Worm (Caenorhabditis elegans) whole organism, midembryonic: Measurements from ENCODE around the gene F35A5.8.
A peak's percentile ranks its signal among the peaks of the same experiment; 100 is the strongest.

Experiments used
- T22C8.4 ChIP-seq: fragments of 200-800 bp; sonication (Bioruptor generic); IDR thresholded peaks from 2 replicates; pipeline ENCODE4 v1.3.6; 2022; ENCODE audit warnings: missing genetic modification characterization, missing compliant biosample characterization
- cog-1 ChIP-seq: sonication (generic microtip); optimal IDR thresholded peaks from 2 replicates; lab custom pipeline; 2016; ENCODE audit warnings: missing genetic modification characterization, missing compliant biosample characterization
- flt-1 ChIP-seq: fragments of 200-800 bp; sonication (Bioruptor generic); IDR thresholded peaks from 2 replicates; pipeline ENCODE4 v1.3.6; 2022; ENCODE audit warnings: missing genetic modification characterization, missing compliant biosample characterization
- klf-2 ChIP-seq: fragments of 200-800 bp; sonication (Bioruptor generic); conservative IDR thresholded peaks from 2 replicates; pipeline ENCODE4 v1.3.6; 2022; ENCODE audit warnings: missing genetic modification reagents, missing genetic modification characterization, missing compliant biosample characterization
- med-1 ChIP-seq: sonication (generic microtip); optimal IDR thresholded peaks from 2 replicates; lab custom pipeline; 2017; ENCODE audit warnings: missing genetic modification characterization, mild to moderate bottlenecking, missing compliant biosample characterization, antibody characterized with exemption, missing genetic modification reagents; ENCODE audit not compliant: insufficient read depth
- ref-1 ChIP-seq: fragments of 200-800 bp; sonication (Bioruptor generic); conservative IDR thresholded peaks from 2 replicates; pipeline ENCODE4 v1.3.6; 2022; ENCODE audit warnings: missing genetic modification reagents, missing genetic modification characterization, missing compliant biosample characterization
- tab-1 ChIP-seq: fragments of 200-800 bp; sonication (Bioruptor generic); IDR thresholded peaks from 2 replicates; pipeline ENCODE4 v1.3.6; 2022; ENCODE audit warnings: missing genetic modification characterization, missing compliant biosample characterization
- ztf-23 ChIP-seq: fragments of 200-800 bp; sonication (Bioruptor generic); IDR thresholded peaks from 2 replicates; pipeline ENCODE4 v1.3.6; 2022; ENCODE audit warnings: missing genetic modification reagents, missing genetic modification characterization, missing compliant biosample characterization
- ztf-29 ChIP-seq: fragments of 200-800 bp; sonication (Bioruptor generic); IDR thresholded peaks from 2 replicates; pipeline ENCODE4 v1.3.6; 2022; ENCODE audit warnings: missing genetic modification reagents, missing genetic modification characterization, missing compliant biosample characterization

Gene F35A5.8

ce11 chrX:3759345-3759744 lies 43.9 kb downstream of the F35A5.8 start, which contains the start of gene T14G12.6:
T14G12.6 (minus strand) TSS chrX:3759445.
- TF ChIP-seq flt-1 (GFP tag; lab: Robert Waterston, UW) (no peak), tab-1 (GFP tag; lab: Robert Waterston, UW) (no peak), ref-1 (GFP tag; lab: Robert Waterston, UW) (no peak), med-1 (no peak), cog-1 (tag; lab: Kevin White, UChicago) (no peak), ztf-23 (GFP tag; lab: Robert Waterston, UW) (no peak), klf-2 (GFP tag; lab: Robert Waterston, UW) (no peak), T22C8.4 (no peak), ztf-29 (GFP tag; lab: Robert Waterston, UW) (no peak)

- TF ChIP-seq ztf-29 (GFP tag; lab: Robert Waterston, UW) (no peak), flt-1 (GFP tag; lab: Robert Waterston, UW) (no peak), ref-1 (GFP tag; lab: Robert Waterston, UW) (no peak), tab-1 (GFP tag; lab: Robert Waterston, UW) (no peak), T22C8.4 (no peak), med-1 (no peak), klf-2 (GFP tag; lab: Robert Waterston, UW) (no peak), cog-1 (tag; lab: Kevin White, UChicago) (no peak), ztf-23 (GFP tag; lab: Robert Waterston, UW) (no peak)
Observed at ce11 chrX:3758399-3758798, 44.9 kb downstream of the F35A5.8 start, which contains the start of gene T14G12.12. T14G12.12 (minus strand) TSS chrX:3758499.

- TF ChIP-seq T22C8.4 (no peak), med-1 (no peak), cog-1 (tag; lab: Kevin White, UChicago) (no peak), klf-2 (GFP tag; lab: Robert Waterston, UW) (no peak), ref-1 (GFP tag; lab: Robert Waterston, UW) (no peak), ztf-23 (GFP tag; lab: Robert Waterston, UW) (no peak), ztf-29 (GFP tag; lab: Robert Waterston, UW) (no peak), flt-1 (GFP tag; lab: Robert Waterston, UW) (no peak), tab-1 (GFP tag; lab: Robert Waterston, UW) (no peak)
Observed at ce11 chrX:3756238-3756637, 47.0 kb downstream of the F35A5.8 start.

ce11 chrX:3755753-3756152 lies 47.5 kb downstream of the F35A5.8 start:
- no peak for TF ChIP-seq T22C8.4
- no peak for TF ChIP-seq ztf-29 (GFP tag; lab: Robert Waterston, UW)
- no peak for TF ChIP-seq klf-2 (GFP tag; lab: Robert Waterston, UW)
- no peak for TF ChIP-seq tab-1 (GFP tag; lab: Robert Waterston, UW)
- no peak for TF ChIP-seq ztf-23 (GFP tag; lab: Robert Waterston, UW)
- TF ChIP-seq cog-1 (tag; lab: Kevin White, UChicago): no peak
- no peak for TF ChIP-seq flt-1 (GFP tag; lab: Robert Waterston, UW)
- no peak for TF ChIP-seq med-1
- no peak for TF ChIP-seq ref-1 (GFP tag; lab: Robert Waterston, UW)

ce11 chrX:3752443-3752842 lies 50.8 kb downstream of the F35A5.8 start:
- TF ChIP-seq flt-1 (GFP tag; lab: Robert Waterston, UW): no peak
- 0 out of 2 replicates have a peak, but pooled peaks have one; percentile 11 for TF ChIP-seq tab-1 (GFP tag; lab: Robert Waterston, UW)

- TF ChIP-seq tab-1 (GFP tag; lab: Robert Waterston, UW) (no peak), ref-1 (GFP tag; lab: Robert Waterston, UW) (no peak), flt-1 (GFP tag; lab: Robert Waterston, UW) (no peak), cog-1 (tag; lab: Kevin White, UChicago) (no peak), klf-2 (GFP tag; lab: Robert Waterston, UW) (no peak), med-1 (no peak), T22C8.4 (no peak), ztf-29 (GFP tag; lab: Robert Waterston, UW) (no peak), ztf-23 (GFP tag; lab: Robert Waterston, UW) (no peak)
Observed at ce11 chrX:3751370-3751769, 51.9 kb downstream of the F35A5.8 start.
